Fruit fly (Drosophila melanogaster): ENCODE results near the gene CG15390.

Gene CG15390

dm6 chr2L:2376418-2376702, 1.8 kb downstream of the CG15390 start:
- TF ChIP-seq Hnf4 (GFP tag; optimal IDR thresholded peaks at IDR 0.05) (no peak), Dif (GFP tag; optimal IDR thresholded peaks at IDR 0.05; ENCODE audit: partially characterized antibody) (no peak), Mio (GFP tag; optimal IDR thresholded peaks at IDR 0.05) (no peak), Sp1 (GFP tag; optimal IDR thresholded peaks at IDR 0.05) (no peak), Hr83 (GFP tag; optimal IDR thresholded peaks at IDR 0.05; ENCODE audit: poor library complexity, severe bottlenecking) (no peak), tai (GFP tag; optimal IDR thresholded peaks at IDR 0.05) (no peak), br (GFP tag; optimal IDR thresholded peaks at IDR 0.05) (no peak), Hr78 (GFP tag; optimal IDR thresholded peaks at IDR 0.05) (no peak), foxo (GFP tag; optimal IDR thresholded peaks at IDR 0.05) (no peak), lola (GFP tag; optimal IDR thresholded peaks at IDR 0.05) (no peak), CrebA (GFP tag; optimal IDR thresholded peaks at IDR 0.05; ENCODE audit: borderline replicate concordance) (no peak), Abd-B (GFP tag; optimal IDR thresholded peaks at IDR 0.05) (no peak), Rel (GFP tag; optimal IDR thresholded peaks at IDR 0.05) (no peak), Rel (tag; optimal IDR thresholded peaks at IDR 0.05) (no peak)

DNA sequence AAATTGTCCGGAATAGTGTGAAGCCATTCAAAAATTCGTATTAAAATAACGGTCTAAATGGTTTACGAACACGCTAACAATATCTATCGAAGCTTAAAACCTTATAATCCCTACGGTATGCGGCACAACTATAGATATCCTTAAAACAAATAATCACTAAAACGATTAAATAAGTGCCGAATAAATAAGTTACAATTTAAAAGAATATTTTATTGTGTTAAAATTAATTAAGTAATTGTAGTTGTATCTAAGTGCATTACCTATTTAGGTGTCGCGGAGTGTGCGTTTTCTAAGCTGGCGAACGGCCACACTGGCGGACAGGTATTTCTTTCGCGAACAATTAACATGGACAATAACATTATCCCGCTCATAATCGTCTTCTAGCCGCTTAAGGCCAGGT, 6.3 kb downstream of the CG15390 start, which contains the start of gene Eogt:
Eogt (plus strand) TSS at position 293 of the 400 bp plus-strand sequence.
- TF ChIP-seq tai (GFP tag; optimal IDR thresholded peaks at IDR 0.05) = no peak
- TF ChIP-seq GATAd (GFP tag; optimal IDR thresholded peaks at IDR 0.05) = peak; percentile 75
- peak; percentile 21 for TF ChIP-seq Myc (optimal IDR thresholded peaks at IDR 0.05)
- no peak for TF ChIP-seq dl (GFP tag; optimal IDR thresholded peaks at IDR 0.05; ENCODE audit: insufficient read depth in 1 of 2, partially characterized antibody in 2 of 2)
- TF ChIP-seq rgr (GFP tag; optimal IDR thresholded peaks at IDR 0.05) = peak; percentile 91
- peak; percentile 85 for TF ChIP-seq ey (GFP tag; optimal IDR thresholded peaks at IDR 0.05)
- no peak for TF ChIP-seq Abd-B (GFP tag; optimal IDR thresholded peaks at IDR 0.05)
- TF ChIP-seq Hr83 (GFP tag; optimal IDR thresholded peaks at IDR 0.05; ENCODE audit: poor library complexity, severe bottlenecking) = peak; percentile 2
- no peak for TF ChIP-seq Dfd (GFP tag; optimal IDR thresholded peaks at IDR 0.05)
- peak; percentile 89 for TF ChIP-seq h (GFP tag; optimal IDR thresholded peaks at IDR 0.05)
- no peak for TF ChIP-seq N (GFP tag; optimal IDR thresholded peaks at IDR 0.05)
- no peak for TF ChIP-seq Hr78 (GFP tag; optimal IDR thresholded peaks at IDR 0.05)
- no peak for TF ChIP-seq pan (optimal IDR thresholded peaks at IDR 0.05)
- TF ChIP-seq dsf (GFP tag; optimal IDR thresholded peaks at IDR 0.05; ENCODE audit: borderline replicate concordance) = peak; percentile 67
- TF ChIP-seq br (GFP tag; optimal IDR thresholded peaks at IDR 0.05) = peak; percentile 81
- no peak for TF ChIP-seq CrebA (GFP tag; optimal IDR thresholded peaks at IDR 0.05; ENCODE audit: borderline replicate concordance)
- TF ChIP-seq OdsH (GFP tag; optimal IDR thresholded peaks at IDR 0.05) = peak; percentile 86
- peak; percentile 92 for TF ChIP-seq dmrt93B (GFP tag; optimal IDR thresholded peaks at IDR 0.05)
- peak; percentile 18 for TF ChIP-seq CG32264 (GFP tag; optimal IDR thresholded peaks at IDR 0.05)
- no peak for TF ChIP-seq Vsx2 (GFP tag; optimal IDR thresholded peaks at IDR 0.05; ENCODE audit: partially characterized antibody)
- TF ChIP-seq brk (GFP tag; optimal IDR thresholded peaks at IDR 0.05) = no peak
- TF ChIP-seq psq (GFP tag; optimal IDR thresholded peaks at IDR 0.05) = peak; percentile 80
- TF ChIP-seq Sp1 (GFP tag; optimal IDR thresholded peaks at IDR 0.05) = peak; percentile 95
- peak; percentile 85 for TF ChIP-seq sv (GFP tag; optimal IDR thresholded peaks at IDR 0.05)
- TF ChIP-seq HLH106 (tag; optimal IDR thresholded peaks at IDR 0.05) = peak; percentile 97
- TF ChIP-seq woc (GFP tag; optimal IDR thresholded peaks at IDR 0.05) = peak; percentile 87
- no peak for TF ChIP-seq lola (GFP tag; optimal IDR thresholded peaks at IDR 0.05)
- no peak for TF ChIP-seq sage (GFP tag; optimal IDR thresholded peaks at IDR 0.05)
- TF ChIP-seq Dif (GFP tag; optimal IDR thresholded peaks at IDR 0.05; ENCODE audit: partially characterized antibody) = no peak
- peak; percentile 85 for TF ChIP-seq fru (GFP tag; optimal IDR thresholded peaks at IDR 0.05)
- no peak for TF ChIP-seq Hnf4 (GFP tag; optimal IDR thresholded peaks at IDR 0.05)
- no peak for TF ChIP-seq usp (GFP tag; optimal IDR thresholded peaks at IDR 0.05)
- peak; percentile 91 for TF ChIP-seq CG9705 (GFP tag; optimal IDR thresholded peaks at IDR 0.05)
- TF ChIP-seq Jra (GFP tag; optimal IDR thresholded peaks at IDR 0.05) = no peak
- TF ChIP-seq Mio (GFP tag; optimal IDR thresholded peaks at IDR 0.05) = peak; percentile 32
- no peak for TF ChIP-seq Rel (GFP tag; optimal IDR thresholded peaks at IDR 0.05)
- TF ChIP-seq Rel (tag; optimal IDR thresholded peaks at IDR 0.05) = peak; percentile 76
- TF ChIP-seq jim (GFP tag; optimal IDR thresholded peaks at IDR 0.05) = peak; percentile 15
- TF ChIP-seq foxo (GFP tag; optimal IDR thresholded peaks at IDR 0.05) = peak in 1 of 2 experiments; percentile 94

Measured in whole organism, wandering third instar larva.